Fruit fly (Drosophila melanogaster) whole organism: ENCODE results near the gene mu2.
A peak's percentile ranks its signal among the peaks of the same experiment; 100 is the strongest.

Source experiments
- CG8478 ChIP-seq: fragments of >200 bp; optimal IDR thresholded peaks from 2 replicates; lab custom pipeline; 2018; ENCODE audit warnings: inconsistent platforms
- Dll ChIP-seq: fragments of >200 bp; optimal IDR thresholded peaks from 2 replicates; lab custom pipeline; 2017
- EcR ChIP-seq, 2 experiments: fragments of >200 bp; optimal IDR thresholded peaks; 2 replicates each; lab custom pipeline; 2017; ENCODE audit warnings: missing biosample characterization in 2 of 2, missing genetic modification characterization in 2 of 2, missing genetic modification reagents in 2 of 2
- pan ChIP-seq: fragments of >200 bp; optimal IDR thresholded peaks from 2 replicates; lab custom pipeline; 2017
- psq ChIP-seq: fragments of >200 bp; optimal IDR thresholded peaks from 2 replicates; lab custom pipeline; 2017
- usp ChIP-seq: fragments of >200 bp; optimal IDR thresholded peaks from 2 replicates; lab custom pipeline; 2017; ENCODE audit warnings: missing biosample characterization, missing genetic modification characterization, mixed read lengths

dm6 chr3L:1899616-1900015 is 47.7 kb downstream of the mu2 start:
- TF ChIP-seq pan (no peak), EcR (GFP tag; optimal IDR thresholded peaks at IDR 0.05; lab: Kevin White, UChicago) (no peak), usp (GFP tag; lab: Kevin White, UChicago) (no peak), psq (lab: Kevin White, UChicago) (no peak), CG8478 (no peak), Dll (lab: Kevin White, UChicago) (peak; percentile 13)
